Worm (Caenorhabditis elegans): ENCODE measurements around the gene dot-1.5.

dot-1.5 gene

ce11 chrX:1964828-1965227, 47.6 kb downstream of the dot-1.5 start (continued):
- no peak for TF ChIP-seq sox-4 (tag; optimal IDR thresholded peaks at IDR 0.05)
- no peak for TF ChIP-seq nhr-237 (tag; optimal IDR thresholded peaks at IDR 0.05)
- TF ChIP-seq xbp-1 (tag; optimal IDR thresholded peaks at IDR 0.05) = peak; percentile 66
- TF ChIP-seq lsy-2 (tag; optimal IDR thresholded peaks at IDR 0.05) = peak; percentile 45 to 69
- no peak for TF ChIP-seq efl-3 (GFP tag; optimal IDR thresholded peaks at IDR 0.05)
- TF ChIP-seq tlp-1 (tag; optimal IDR thresholded peaks at IDR 0.05) = no peak
- TF ChIP-seq sup-37 (GFP tag; optimal IDR thresholded peaks at IDR 0.05) = peak; percentile 4
- TF ChIP-seq ces-1 (GFP tag; optimal IDR thresholded peaks at IDR 0.05) = no peak
- no peak for TF ChIP-seq Y116A8C.19 (tag; optimal IDR thresholded peaks at IDR 0.05; ENCODE audit: borderline replicate concordance)
- TF ChIP-seq skn-1 (tag; optimal IDR thresholded peaks at IDR 0.05) = peak; percentile 92
- peak; percentile 96 for TF ChIP-seq F16B12.6 (tag; optimal IDR thresholded peaks at IDR 0.05)
- peak; percentile 62 for TF ChIP-seq mep-1 (tag; optimal IDR thresholded peaks at IDR 0.05)
- TF ChIP-seq lir-3 (tag; optimal IDR thresholded peaks at IDR 0.05; ENCODE audit: poor library complexity) = no peak
- no peak for TF ChIP-seq lin-13 (GFP tag; optimal IDR thresholded peaks at IDR 0.05)
- no peak for TF ChIP-seq elt-2 (tag; optimal IDR thresholded peaks at IDR 0.05)
- no peak for TF ChIP-seq nhr-77 (tag; optimal IDR thresholded peaks at IDR 0.05)
- TF ChIP-seq nhr-20 (tag; optimal IDR thresholded peaks at IDR 0.05) = peak; percentile 48
- TF ChIP-seq elt-3 (tag; optimal IDR thresholded peaks at IDR 0.05) = no peak
- no peak for TF ChIP-seq nhr-11 (tag; optimal IDR thresholded peaks at IDR 0.05)
- TF ChIP-seq vab-15 (tag; optimal IDR thresholded peaks at IDR 0.05) = no peak
- 0 out of 2 replicates have a peak, but pooled peaks have one; percentile 12 for TF ChIP-seq grh-1 (GFP tag; IDR thresholded peaks at IDR 0.05)
- TF ChIP-seq unc-62 (GFP tag; optimal IDR thresholded peaks at IDR 0.05) = no peak
- peak; percentile 31 for TF ChIP-seq fkh-8 (tag; optimal IDR thresholded peaks at IDR 0.05)
- no peak for TF ChIP-seq pag-3 (tag; optimal IDR thresholded peaks at IDR 0.05; ENCODE audit: borderline replicate concordance, insufficient read depth)
- TF ChIP-seq unc-86 (tag; optimal IDR thresholded peaks at IDR 0.05) = peak; percentile 21
- TF ChIP-seq zag-1 (tag; optimal IDR thresholded peaks at IDR 0.05) = no peak
- TF ChIP-seq nhr-84 (tag; optimal IDR thresholded peaks at IDR 0.05) = no peak
- TF ChIP-seq dpl-1 (GFP tag; optimal IDR thresholded peaks at IDR 0.05) = peak; percentile 18 to 61 (median 60)
- TF ChIP-seq mab-9 (GFP tag; IDR thresholded peaks at IDR 0.05) = no peak
- TF ChIP-seq egl-27 (tag; optimal IDR thresholded peaks at IDR 0.05) = no peak
- peak; percentile 17 to 73 for TF ChIP-seq lin-35 (GFP tag; optimal IDR thresholded peaks at IDR 0.05)
- peak; percentile 30 for TF ChIP-seq unc-130 (tag; optimal IDR thresholded peaks at IDR 0.05)
- peak; percentile 34 for TF ChIP-seq C16A3.4 (tag; optimal IDR thresholded peaks at IDR 0.05)
- TF ChIP-seq mdl-1 (tag; optimal IDR thresholded peaks at IDR 0.05) = peak in 1 of 2 experiments; percentile 64

All from whole organism, L1 larva.